4 worm cellular contexts compared by ENCODE assay signal in the genomic region with DNA sequence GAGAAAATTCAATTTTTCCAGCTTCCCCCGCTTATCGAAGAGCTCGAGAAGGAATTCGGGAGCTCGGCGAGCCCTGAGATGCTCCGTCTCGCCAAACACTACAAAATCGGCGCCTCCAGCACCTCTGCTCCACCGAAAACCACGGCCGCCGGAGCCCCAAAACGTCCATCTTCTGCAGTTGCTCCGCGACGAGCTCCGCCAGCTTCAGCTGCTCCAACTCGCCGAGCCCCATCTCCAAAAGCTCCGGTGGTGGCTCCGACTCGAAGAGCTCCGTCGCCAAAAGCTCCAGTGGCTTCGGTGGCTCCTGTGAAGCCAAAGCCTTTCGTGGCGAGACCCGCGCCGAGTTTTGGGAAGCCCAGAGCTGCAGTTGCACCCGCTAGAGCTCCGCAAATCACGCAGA.
A peak's percentile ranks its signal among the peaks of the same experiment; 100 is the strongest.
TF ChIP-seq lines count a peak whose summit lies in the region.

No protein-coding gene starts in this region.

TF ChIP-seq in whole organism, L1 larva, 84 proteins besides CTCF, POLR2A, EP300 and RAD21:
- no peak for TF ChIP-seq swsn-7 (tag; optimal IDR thresholded peaks at IDR 0.05; lab: Kevin White, UChicago)
- no peak for TF ChIP-seq hlh-4 (tag; optimal IDR thresholded peaks at IDR 0.05; lab: Kevin White, UChicago)
- TF ChIP-seq ceh-8 (GFP tag; optimal IDR thresholded peaks at IDR 0.05; lab: Kevin White, UChicago): peak; percentile 8

TF ChIP-seq in whole organism, L4 larva, 104 proteins besides CTCF, POLR2A, EP300 and RAD21:
- TF ChIP-seq mdt-29 (GFP tag; IDR thresholded peaks at IDR 0.05; lab: Robert Waterston, UW) (no peak), ceh-44 (GFP tag; IDR thresholded peaks at IDR 0.05; lab: Robert Waterston, UW) (no peak), ceh-28 (tag; optimal IDR thresholded peaks at IDR 0.05; lab: Kevin White, UChicago) (no peak), daf-19 (GFP tag; conservative IDR thresholded peaks at IDR 0.05; lab: Robert Waterston, UW) (no peak), set-16 (GFP tag; IDR thresholded peaks at IDR 0.05; lab: Robert Waterston, UW) (peak; percentile 96)

TF ChIP-seq in whole organism, midembryonic, 9 proteins besides CTCF, POLR2A, EP300 and RAD21:
- TF ChIP-seq klf-2 (GFP tag; conservative IDR thresholded peaks at IDR 0.05; lab: Robert Waterston, UW) (no peak), flt-1 (GFP tag; IDR thresholded peaks at IDR 0.05; lab: Robert Waterston, UW) (no peak), med-1 (GFP tag; optimal IDR thresholded peaks at IDR 0.05; lab: Kevin White, UChicago; ENCODE audit: insufficient read depth) (no peak), T22C8.4 (GFP tag; IDR thresholded peaks at IDR 0.05; lab: Robert Waterston, UW) (no peak), ref-1 (GFP tag; conservative IDR thresholded peaks at IDR 0.05; lab: Robert Waterston, UW) (peak; percentile 30; the same call in 1 of the 2 replicates), ztf-29 (GFP tag; IDR thresholded peaks at IDR 0.05; lab: Robert Waterston, UW) (no peak)

TF ChIP-seq in whole organism, young adult, 124 proteins besides CTCF, POLR2A, EP300 and RAD21:
- 0 out of 2 replicates have a peak, but pooled peaks have one; percentile 49 for TF ChIP-seq ztf-25 (GFP tag; IDR thresholded peaks at IDR 0.05; lab: Robert Waterston, UW)
- no peak for TF ChIP-seq cebp-2 (GFP tag; IDR thresholded peaks at IDR 0.05; lab: Robert Waterston, UW)
- TF ChIP-seq egrh-3 (GFP tag; IDR thresholded peaks at IDR 0.05; lab: Robert Waterston, UW): peak; percentile 92
- no peak for TF ChIP-seq snpc-4 (GFP tag; optimal IDR thresholded peaks at IDR 0.05; lab: Kevin White, UChicago)
- no peak for TF ChIP-seq snpc-4 (tag; optimal IDR thresholded peaks at IDR 0.05; lab: Kevin White, UChicago)
- peak; percentile 83 for TF ChIP-seq zfh-2 (GFP tag; conservative IDR thresholded peaks at IDR 0.05; lab: Robert Waterston, UW)
- no peak for TF ChIP-seq ztf-28 (GFP tag; IDR thresholded peaks at IDR 0.05; lab: Robert Waterston, UW)
TF ChIP-seq in whole organism, young adult: peak in this region for 3.
